Fruit fly (Drosophila melanogaster) S2 (cell line): ENCODE results near the gene LysB.

Experiments used
- CG8478 ChIP-seq: fragments of >200 bp; optimal IDR thresholded peaks from 2 replicates; lab custom pipeline; 2018
- CTCF ChIP-seq, 2 experiments: fragments of >200 bp; optimal IDR thresholded peaks; 2 replicates each; lab custom pipeline; 2018

dm6 chr3L:1170611-1171010, 36.6 kb upstream of the LysB start:
- no peak for TF ChIP-seq CG8478 (lab: Kevin White, UChicago)
- TF ChIP-seq CTCF (optimal IDR thresholded peaks at IDR 0.05; lab: Kevin White, UChicago) = no peak
